Worm (Caenorhabditis elegans) whole organism, L4/young adult: Measurements from ENCODE around the gene ebp-2.
"Not testable (repeated sequence)": the region's sequence is repeated elsewhere in the genome, so short reads cannot be mapped to it uniquely, and the experiment has no call there.

Source experiments
- W03F9.2 ChIP-seq: fragments of 150-350 bp; optimal IDR thresholded peaks from 2 replicates; lab custom pipeline; 2014; ENCODE audit warnings: missing biosample characterization, missing genetic modification characterization
- dao-5 ChIP-seq: sonication (generic microtip); optimal IDR thresholded peaks from 2 replicates; lab custom pipeline; 2016; ENCODE audit warnings: missing genotype, missing genetic modification characterization, moderate library complexity, missing compliant biosample characterization
- him-1 ChIP-seq: sonication (generic microtip); optimal IDR thresholded peaks from 2 replicates; lab custom pipeline; 2016; ENCODE audit warnings: missing genotype, missing genetic modification reagents, missing genetic modification characterization, missing compliant biosample characterization

ebp-2 gene

DNA sequence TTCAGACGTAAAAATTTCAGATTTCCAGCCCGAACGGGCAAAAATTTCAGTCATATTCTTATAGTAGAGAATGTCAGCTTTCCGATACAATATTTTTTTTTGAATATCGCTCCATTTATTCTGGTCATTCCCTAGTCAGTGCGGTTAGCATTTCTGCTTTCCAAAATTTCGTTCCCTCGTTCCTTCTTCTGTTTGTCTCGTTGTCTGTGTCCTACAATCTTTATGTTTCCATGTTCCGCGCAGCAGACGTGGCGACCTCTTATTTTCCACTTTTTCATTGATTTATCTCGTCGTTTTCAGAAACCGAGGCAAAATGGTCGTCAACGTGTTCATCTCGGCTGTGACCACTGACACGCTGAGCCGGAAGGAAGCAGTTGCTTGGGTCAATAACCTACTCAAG lies at the start of gene ebp-2:
TSS of gene ebp-2 (plus strand) at position 301 of the 400 bp plus-strand sequence.
- not testable (repeated sequence) for TF ChIP-seq dao-5 (tag; lab: Kevin White, UChicago); W03F9.2 (tag; lab: Kevin White, UChicago); him-1

ce11 chrII:11393787-11394186 lies 48.7 kb upstream of the ebp-2 start:
- no peak for TF ChIP-seq W03F9.2 (tag; lab: Kevin White, UChicago)
- TF ChIP-seq him-1, result no peak
- no peak for TF ChIP-seq dao-5 (tag; lab: Kevin White, UChicago)

DNA sequence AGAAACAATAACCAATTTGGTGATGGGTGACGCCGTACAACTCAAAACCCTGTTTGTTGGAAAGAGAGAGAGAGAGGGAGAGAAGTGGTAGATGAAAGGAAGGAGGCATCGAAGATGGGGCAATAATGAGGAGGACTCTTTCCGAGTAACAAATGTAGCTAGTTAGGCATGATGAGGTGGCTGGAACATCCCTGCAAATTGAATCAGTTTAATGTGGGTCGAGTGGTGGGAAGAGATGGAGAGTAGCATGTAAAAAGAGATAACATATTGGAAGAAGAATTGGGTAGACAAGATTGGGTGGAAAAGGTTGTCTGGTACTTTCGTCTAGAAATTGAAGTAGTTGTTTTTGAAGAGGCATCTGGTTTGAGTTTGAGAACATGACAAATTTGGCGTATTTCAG lies 46.3 kb upstream of the ebp-2 start:
- TF ChIP-seq W03F9.2 (tag; lab: Kevin White, UChicago) (no peak), dao-5 (tag; lab: Kevin White, UChicago) (no peak), him-1 (no peak)

DNA sequence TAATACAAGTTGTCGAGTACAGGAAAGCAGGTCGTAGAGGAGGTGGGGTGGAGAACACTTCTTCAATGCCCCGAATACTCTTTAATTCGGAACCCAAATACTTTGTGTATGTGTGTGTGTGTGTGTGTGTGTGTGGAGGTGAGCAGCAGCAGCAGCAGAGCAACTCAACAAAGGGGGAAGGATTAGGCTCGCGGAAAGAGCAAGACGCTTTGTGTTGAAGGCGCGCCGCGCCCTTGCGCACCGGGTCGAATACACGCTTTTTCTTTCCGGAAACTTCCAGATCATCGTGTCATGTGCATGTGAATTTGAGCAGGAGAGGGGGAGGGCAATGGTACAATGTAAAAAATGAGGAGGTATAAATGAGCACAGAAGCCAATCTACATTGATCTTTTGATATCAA lies 43.7 kb upstream of the ebp-2 start:
- TF ChIP-seq him-1 (no peak), dao-5 (tag; lab: Kevin White, UChicago) (no peak), W03F9.2 (tag; lab: Kevin White, UChicago) (no peak)

DNA sequence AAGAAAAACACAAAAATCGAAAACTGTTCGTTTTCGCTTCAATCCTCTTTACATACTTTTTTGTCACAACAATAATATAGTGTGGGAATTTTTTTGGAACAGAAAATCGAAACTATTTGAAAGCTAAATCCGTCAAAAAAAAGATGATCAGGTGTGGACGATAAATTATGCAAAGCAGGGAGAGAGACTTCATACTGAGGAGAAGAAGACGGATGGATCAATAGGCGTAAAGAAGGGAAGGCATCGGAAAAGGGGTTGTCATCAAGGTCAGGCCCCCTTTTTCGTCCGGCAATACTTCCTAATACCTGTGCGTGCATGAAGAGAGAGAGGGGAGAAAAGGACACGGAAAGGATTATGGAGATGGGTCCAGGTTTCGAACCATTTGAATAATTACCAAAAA lies 42.1 kb upstream of the ebp-2 start:
- TF ChIP-seq W03F9.2 (tag; lab: Kevin White, UChicago) (no peak), dao-5 (tag; lab: Kevin White, UChicago) (no peak)

- no peak for TF ChIP-seq him-1
Observed at ce11 chrII:11409678-11410133, 32.8 kb upstream of the ebp-2 start, which contains the start of gene C05D12.7. Gene C05D12.7, plus strand, starts transcription at chrII:11410083.

ce11 chrII:11415672-11416071 lies 26.9 kb upstream of the ebp-2 start, which contains the start of gene C05D12.1:
Gene C05D12.1, minus strand, starts transcription at chrII:11415772.
- TF ChIP-seq W03F9.2 (tag; lab: Kevin White, UChicago), result no peak
- no peak for TF ChIP-seq dao-5 (tag; lab: Kevin White, UChicago)
- no peak for TF ChIP-seq him-1

DNA sequence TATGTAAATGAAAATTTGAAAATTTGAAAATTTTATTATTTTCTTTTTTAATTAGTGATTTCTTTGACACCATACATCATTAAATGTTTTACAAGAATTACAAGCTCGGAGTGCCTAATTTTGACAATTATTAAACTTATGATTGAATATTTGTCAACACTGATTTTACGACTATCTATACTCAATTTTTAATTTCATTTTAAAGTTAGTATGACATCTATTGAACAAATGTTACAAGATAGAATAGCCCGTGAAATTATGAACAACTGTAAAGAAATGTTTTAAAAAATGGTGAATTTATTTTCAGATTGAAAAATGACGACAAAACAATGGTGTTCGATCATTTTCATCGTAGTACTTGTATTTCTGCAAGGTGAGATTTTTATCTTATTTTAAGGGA lies 24.5 kb upstream of the ebp-2 start, which contains the start of gene C05D12.2:
TSS of gene C05D12.2 (plus strand) at position 301 of the 400 bp plus-strand sequence.
- TF ChIP-seq dao-5 (tag; lab: Kevin White, UChicago) (no peak), him-1 (no peak), W03F9.2 (tag; lab: Kevin White, UChicago) (no peak)

ce11 chrII:11418476-11418875 lies 24.0 kb upstream of the ebp-2 start:
- TF ChIP-seq W03F9.2 (tag; lab: Kevin White, UChicago) (peak; percentile 2), dao-5 (tag; lab: Kevin White, UChicago) (no peak), him-1 (no peak)

DNA sequence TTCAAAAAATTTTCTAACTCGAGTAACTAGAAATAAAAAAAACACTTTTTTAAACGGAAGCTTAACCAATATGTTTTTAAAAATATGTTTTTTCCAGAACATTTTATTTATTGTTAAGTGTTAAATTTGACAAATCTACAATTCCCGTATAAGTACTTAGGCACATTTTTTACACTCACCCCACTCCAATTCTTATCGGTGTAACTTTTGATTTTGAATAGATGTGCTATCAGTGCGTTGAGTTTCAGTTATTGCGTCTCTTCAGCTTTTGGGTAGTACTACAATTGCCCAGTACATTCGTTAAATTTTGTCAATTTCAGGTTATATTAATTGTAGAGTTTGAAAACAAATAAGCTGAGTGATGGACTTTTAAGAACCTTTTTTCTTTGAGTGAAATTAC lies 18.5 kb upstream of the ebp-2 start:
- TF ChIP-seq dao-5 (tag; lab: Kevin White, UChicago) (no peak), him-1 (no peak), W03F9.2 (tag; lab: Kevin White, UChicago) (no peak)

- no peak for TF ChIP-seq dao-5 (tag; lab: Kevin White, UChicago)
- TF ChIP-seq W03F9.2 (tag; lab: Kevin White, UChicago), result no peak
- no peak for TF ChIP-seq him-1
Observed at ce11 chrII:11424579-11425316, 17.8 kb upstream of the ebp-2 start, which contains the start of gene C05D12.3. Gene C05D12.3, plus strand, starts transcription at chrII:11425266.

ce11 chrII:11427322-11427721 lies 15.2 kb upstream of the ebp-2 start:
- TF ChIP-seq dao-5 (tag; lab: Kevin White, UChicago), result no peak
- no peak for TF ChIP-seq him-1
- TF ChIP-seq W03F9.2 (tag; lab: Kevin White, UChicago), result no peak

DNA sequence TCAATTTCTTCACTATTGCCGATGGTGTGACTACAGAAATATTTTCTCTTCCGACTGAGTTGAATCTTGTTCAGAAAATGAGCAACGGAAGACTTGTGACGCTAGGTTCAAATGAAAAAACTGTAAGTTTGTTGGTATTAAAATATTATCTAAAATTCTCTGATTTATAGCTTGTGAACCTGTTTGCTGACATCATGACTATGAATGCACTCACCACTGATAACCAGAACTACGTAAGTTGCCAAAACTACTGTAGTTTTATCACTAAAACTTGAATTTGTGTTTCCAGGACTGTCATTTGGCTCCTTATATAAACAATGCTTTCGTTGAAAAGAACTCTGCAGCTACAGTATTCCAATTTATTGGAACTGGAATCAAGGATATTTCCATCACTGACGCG lies 13.9 kb upstream of the ebp-2 start:
- TF ChIP-seq dao-5 (tag; lab: Kevin White, UChicago), result no peak
- TF ChIP-seq W03F9.2 (tag; lab: Kevin White, UChicago), result no peak
- no peak for TF ChIP-seq him-1

ce11 chrII:11431584-11431983 lies 10.9 kb upstream of the ebp-2 start, which contains the start of gene C05D12.4:
Gene C05D12.4, plus strand, starts transcription at chrII:11431884.
- TF ChIP-seq him-1 (no peak), dao-5 (tag; lab: Kevin White, UChicago) (no peak), W03F9.2 (tag; lab: Kevin White, UChicago) (no peak)

- TF ChIP-seq him-1 (no peak), dao-5 (tag; lab: Kevin White, UChicago) (no peak), W03F9.2 (tag; lab: Kevin White, UChicago) (no peak)
Observed at ce11 chrII:11433942-11434341, 8.6 kb upstream of the ebp-2 start, which contains the start of gene C05D12.5. Gene C05D12.5, plus strand, starts transcription at chrII:11434242.
